Fruit fly (Drosophila melanogaster) whole organism, prepupa: ENCODE data around the gene kat-60L1.

Experiments used
- Blimp-1 ChIP-seq: fragments of 200-800 bp; sonication (Bioruptor generic); optimal IDR thresholded peaks from 3 replicates; lab custom pipeline; 2017; ENCODE audit warnings: missing biosample characterization, missing genetic modification characterization, mild to moderate bottlenecking, moderate library complexity, missing genetic modification reagents
- CG31627 ChIP-seq: fragments of 200-800 bp; sonication (Bioruptor generic); optimal IDR thresholded peaks from 3 replicates; lab custom pipeline; 2016; ENCODE audit warnings: missing biosample characterization, missing genetic modification characterization
- CG9139 ChIP-seq: fragments of 200-800 bp; sonication (Bioruptor generic); optimal IDR thresholded peaks from 3 replicates; lab custom pipeline; 2017; ENCODE audit warnings: missing biosample characterization, mild to moderate bottlenecking, missing genetic modification characterization
- Eip93F ChIP-seq: fragments of 200-800 bp; sonication (Bioruptor generic); optimal IDR thresholded peaks from 2 replicates; lab custom pipeline; 2016; ENCODE audit warnings: missing biosample characterization, mild to moderate bottlenecking, missing genetic modification characterization
- Gug ChIP-seq: fragments of 200-800 bp; sonication (Bioruptor generic); IDR thresholded peaks from 2 replicates; pipeline ENCODE4 v1.3.6; 2022; ENCODE audit warnings: missing biosample characterization, missing genetic modification characterization
- eg ChIP-seq: fragments of 200-800 bp; sonication (Bioruptor generic); IDR thresholded peaks from 3 replicates; pipeline ENCODE4 v1.3.6; 2022; ENCODE audit warnings: missing biosample characterization, missing genetic modification characterization
- esn ChIP-seq: fragments of 200-800 bp; sonication (Bioruptor generic); optimal IDR thresholded peaks from 2 replicates; lab custom pipeline; 2016; ENCODE audit warnings: missing biosample characterization, mild to moderate bottlenecking, missing genetic modification characterization, moderate library complexity
- topi ChIP-seq: fragments of 200-800 bp; sonication (Bioruptor generic); optimal IDR thresholded peaks from 3 replicates; lab custom pipeline; 2016; ENCODE audit warnings: missing biosample characterization, missing genetic modification characterization

DNA sequence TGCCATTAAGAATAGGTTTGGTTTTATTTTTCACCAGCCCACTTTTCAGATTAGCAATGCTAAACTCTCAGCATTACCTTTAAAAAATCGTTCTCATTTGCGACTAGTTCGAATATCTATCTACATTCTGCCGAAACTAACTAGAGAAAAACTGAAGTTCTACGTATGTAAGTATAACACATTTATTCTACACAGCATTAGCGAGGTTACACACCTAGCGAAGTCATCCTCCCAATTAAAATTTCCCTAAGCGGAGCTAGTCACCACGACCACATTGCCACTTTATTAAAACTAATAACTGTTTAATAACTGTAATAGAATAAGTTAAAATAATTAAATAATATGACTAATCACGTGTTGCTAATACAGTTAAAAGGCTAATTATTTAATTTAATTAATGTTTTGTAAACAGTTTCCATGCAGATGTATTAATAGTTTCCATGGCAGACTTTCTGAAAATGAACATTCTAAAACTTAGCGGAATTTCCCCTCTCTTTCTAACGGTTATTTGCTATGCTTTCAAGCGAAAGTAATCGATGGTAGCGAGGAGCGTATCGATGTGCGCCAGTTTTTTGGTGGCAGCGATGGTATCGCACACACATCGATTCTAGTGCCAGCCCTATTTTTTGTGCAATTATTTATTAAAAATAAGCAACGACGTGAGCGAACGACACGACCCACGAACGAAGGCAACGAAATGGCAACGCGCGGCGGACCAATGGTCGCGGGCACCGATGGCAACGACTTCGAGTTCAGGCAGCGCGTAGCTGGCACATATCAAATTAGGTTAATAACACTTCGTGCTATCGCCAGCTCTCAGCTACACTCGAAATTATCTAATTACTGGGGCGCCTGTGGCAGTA is 2.6 kb upstream of the kat-60L1 start, which contains the start of gene jagn:
- TF ChIP-seq topi (GFP tag; lab: Kevin White, UChicago) (peak; percentile 45), CG31627 (peak; percentile 73), Eip93F (GFP tag; lab: Kevin White, UChicago) (no peak), CG9139 (GFP tag; lab: Kevin White, UChicago) (no peak), Gug (GFP tag; lab: Robert Waterston, UW) (no peak), esn (peak; percentile 72), eg (0 out of 3 replicates have a peak, but pooled peaks have one; percentile 24), Blimp-1 (peak; percentile 18)
